Fruit fly (Drosophila melanogaster) whole organism, wandering third instar larva: ENCODE data around the gene smal.

Source experiments
- Abd-B ChIP-seq: fragments of >200 bp; optimal IDR thresholded peaks from 2 replicates; lab custom pipeline; 2017; ENCODE audit warnings: missing biosample characterization, missing genetic modification characterization
- CG9705 ChIP-seq: fragments of 200-800 bp; sonication (Bioruptor generic); optimal IDR thresholded peaks from 2 replicates; lab custom pipeline; 2018; ENCODE audit warnings: missing biosample characterization, mild to moderate bottlenecking, missing genetic modification characterization
- Dfd ChIP-seq: fragments of >200 bp; optimal IDR thresholded peaks from 2 replicates; lab custom pipeline; 2017; ENCODE audit warnings: missing biosample characterization, missing genetic modification characterization
- HLH106 ChIP-seq: fragments of 200-800 bp; optimal IDR thresholded peaks from 3 replicates; lab custom pipeline; 2019; ENCODE audit warnings: missing biosample characterization, mild to moderate bottlenecking, missing genetic modification characterization, moderate library complexity
- Hr78 ChIP-seq: fragments of >200 bp; optimal IDR thresholded peaks from 2 replicates; lab custom pipeline; 2017; ENCODE audit warnings: missing biosample characterization, missing genetic modification characterization
- Myc ChIP-seq: fragments of >200 bp; optimal IDR thresholded peaks from 2 replicates; lab custom pipeline; 2017
- Rel ChIP-seq, 2 experiments: fragments of 200-800 bp; sonication (Bioruptor generic) in 1 of 2; optimal IDR thresholded peaks; 2 replicates in 1 of 2; 3 replicates in 1 of 2; lab custom pipeline; 2016 to 2019; ENCODE audit warnings: mild to moderate bottlenecking in 2 of 2, missing biosample characterization in 2 of 2, missing genetic modification characterization in 2 of 2, moderate library complexity in 1 of 2
- h ChIP-seq: fragments of 200-800 bp; sonication (Bioruptor generic); optimal IDR thresholded peaks from 3 replicates; lab custom pipeline; 2016; ENCODE audit warnings: missing biosample characterization, mild to moderate bottlenecking, missing genetic modification characterization
- lola ChIP-seq: fragments of >200 bp; optimal IDR thresholded peaks from 2 replicates; lab custom pipeline; 2017; ENCODE audit warnings: missing biosample characterization, missing genetic modification characterization
- psq ChIP-seq: fragments of 200-800 bp; sonication (Bioruptor generic); optimal IDR thresholded peaks from 3 replicates; lab custom pipeline; 2017; ENCODE audit warnings: missing biosample characterization, mild to moderate bottlenecking, missing genetic modification characterization, moderate library complexity

- TF ChIP-seq lola (GFP tag; lab: Kevin White, UChicago) (no peak), CG9705 (GFP tag; lab: Kevin White, UChicago) (no peak), Abd-B (GFP tag; lab: Kevin White, UChicago) (no peak), h (GFP tag; lab: Kevin White, UChicago) (no peak), HLH106 (tag; lab: Kevin White, UChicago) (no peak), Hr78 (no peak), Dfd (GFP tag; lab: Kevin White, UChicago) (no peak), Rel (GFP tag; optimal IDR thresholded peaks at IDR 0.05; lab: Kevin White, UChicago) (no peak), Rel (tag; optimal IDR thresholded peaks at IDR 0.05; lab: Kevin White, UChicago) (no peak), psq (GFP tag; lab: Kevin White, UChicago) (no peak), Myc (lab: Kevin White, UChicago) (no peak)
Measured at dm6 chr2L:6171166-6171565, 7.8 kb upstream of the smal start.
